Fruit fly (Drosophila melanogaster) whole organism: ENCODE measurements around the gene CG14864.

ENCODE experiments used
- CG8478 ChIP-seq: fragments of >200 bp; optimal IDR thresholded peaks from 2 replicates; lab custom pipeline; 2018; ENCODE audit warnings: inconsistent platforms
- pan ChIP-seq: fragments of >200 bp; optimal IDR thresholded peaks from 2 replicates; lab custom pipeline; 2017
- psq ChIP-seq: fragments of >200 bp; optimal IDR thresholded peaks from 2 replicates; lab custom pipeline; 2017

- TF ChIP-seq pan (no peak), CG8478 (lab: Kevin White, UChicago) (no peak), psq (lab: Kevin White, UChicago) (no peak)
These were observed 29.6 kb upstream of the CG14864 start for dm6 chr3R:15297904-15298303.
